Worm (Caenorhabditis elegans) whole organism, late embryonic: ENCODE data around the gene ced-5.

Source experiments
- C08G9.2 ChIP-seq: sonication (generic microtip); optimal IDR thresholded peaks from 2 replicates; lab custom pipeline; 2016; ENCODE audit warnings: mild to moderate bottlenecking, missing genetic modification characterization, moderate library complexity, missing compliant biosample characterization
- Y22D7AL.16 ChIP-seq: sonication (generic microtip); optimal IDR thresholded peaks from 2 replicates; lab custom pipeline; 2016; ENCODE audit warnings: missing genetic modification characterization, missing compliant biosample characterization
- eyg-1 ChIP-seq: sonication (generic microtip); optimal IDR thresholded peaks from 2 replicates; lab custom pipeline; 2016; ENCODE audit warnings: missing genotype, missing genetic modification characterization, missing compliant biosample characterization
- mec-3 ChIP-seq: sonication (generic microtip); optimal IDR thresholded peaks from 2 replicates; lab custom pipeline; 2016; ENCODE audit warnings: borderline replicate concordance, missing genetic modification characterization, missing compliant biosample characterization
- nhr-11 ChIP-seq: fragments of 150-350 bp; optimal IDR thresholded peaks from 2 replicates; lab custom pipeline; 2014; ENCODE audit warnings: missing biosample characterization, missing genetic modification characterization
- odd-2 ChIP-seq: sonication (generic microtip); optimal IDR thresholded peaks from 2 replicates; lab custom pipeline; 2017; ENCODE audit warnings: antibody characterized with exemption, mild to moderate bottlenecking, missing genetic modification characterization, missing compliant biosample characterization
- pha-4 ChIP-seq: fragments of 150-350 bp; optimal IDR thresholded peaks from 2 replicates; lab custom pipeline; 2018; ENCODE audit warnings: missing biosample characterization, missing genetic modification reagents, missing genetic modification characterization

DNA sequence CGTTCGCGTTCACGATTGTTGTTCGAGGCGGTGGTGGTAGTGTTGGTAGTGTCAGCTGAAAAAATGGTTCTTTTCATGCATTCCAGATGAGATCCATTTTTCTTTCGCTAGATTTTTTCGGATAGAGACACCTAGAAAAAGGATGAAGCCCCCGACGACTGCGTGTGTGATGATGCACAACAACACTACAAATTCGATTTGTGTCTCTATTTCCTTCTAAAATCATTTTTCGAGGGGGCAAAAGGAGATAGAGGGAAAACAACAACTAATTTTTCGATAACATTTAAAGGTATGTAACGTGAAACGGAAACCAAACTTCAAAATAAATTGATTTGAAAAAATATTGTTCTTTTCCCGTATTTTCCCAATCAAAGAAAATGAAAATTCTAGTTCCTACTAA is 16.6 kb downstream of the ced-5 start:
- TF ChIP-seq Y22D7AL.16 (tag; lab: Kevin White, UChicago) (no peak), eyg-1 (tag; lab: Kevin White, UChicago) (no peak), pha-4 (tag; lab: Kevin White, UChicago) (no peak), mec-3 (tag; lab: Kevin White, UChicago) (no peak), odd-2 (tag; lab: Kevin White, UChicago) (no peak), nhr-11 (tag; lab: Kevin White, UChicago) (no peak), C08G9.2 (tag; lab: Kevin White, UChicago) (no peak)
